Fruit fly (Drosophila melanogaster): ENCODE results near the gene Vha68-2.

Gene Vha68-2

dm6 chr2L:13004059-13004870 lies 30.1 kb downstream of the Vha68-2 start, which contains the start of the genes Vha68-1 and mTor (continued):
- TF ChIP-seq kni (GFP tag; optimal IDR thresholded peaks at IDR 0.05) (no peak), CG7357 (GFP tag; IDR thresholded peaks at IDR 0.05) (peak; percentile 97), tll (GFP tag; optimal IDR thresholded peaks at IDR 0.05) (no peak), hkb (optimal IDR thresholded peaks at IDR 0.05) (no peak), hkb (GFP tag; IDR thresholded peaks at IDR 0.05) (peak; percentile 48), crol (GFP tag; IDR thresholded peaks at IDR 0.05) (no peak), stc (GFP tag; IDR thresholded peaks at IDR 0.05) (no peak), CG12391 (tag; optimal IDR thresholded peaks at IDR 0.05) (peak; percentile 88), CG1647 (GFP tag; optimal IDR thresholded peaks at IDR 0.05) (peak; percentile 50), ssp (GFP tag; IDR thresholded peaks at IDR 0.05) (peak; percentile 99), pan (optimal IDR thresholded peaks at IDR 0.05) (no peak), pan (GFP tag; optimal IDR thresholded peaks at IDR 0.05 in 1 of 2, IDR thresholded peaks at IDR 0.05 in 1 of 2) (peak in 1 of 2 experiments; percentile 80), CG12104 (GFP tag; optimal IDR thresholded peaks at IDR 0.05) (peak; percentile 50), CG31388 (GFP tag; optimal IDR thresholded peaks at IDR 0.05) (peak; percentile 28), CG1832 (GFP tag; optimal IDR thresholded peaks at IDR 0.05) (no peak), Awh (GFP tag; IDR thresholded peaks at IDR 0.05) (0 out of 2 replicates have a peak, but pooled peaks have one; percentile 48), seq (GFP tag; IDR thresholded peaks at IDR 0.05) (0 out of 2 replicates have a peak, but pooled peaks have one; percentile 45), onecut (GFP tag; IDR thresholded peaks at IDR 0.05) (no peak; the same call in 1 of the 2 replicates), CG9215 (GFP tag; IDR thresholded peaks at IDR 0.05) (peak; percentile 84), bsh (GFP tag; optimal IDR thresholded peaks at IDR 0.05) (peak in 1 of 2 experiments; percentile 72), ftz-f1 (GFP tag; optimal IDR thresholded peaks at IDR 0.05) (no peak), CG10274 (GFP tag; optimal IDR thresholded peaks at IDR 0.05) (no peak), fru (optimal IDR thresholded peaks at IDR 0.05) (no peak), cad (GFP tag; optimal IDR thresholded peaks at IDR 0.05) (no peak), B-H1 (GFP tag; IDR thresholded peaks at IDR 0.05) (peak; percentile 68), salm (tag; optimal IDR thresholded peaks at IDR 0.05) (no peak), p53 (GFP tag; optimal IDR thresholded peaks at IDR 0.05) (peak; percentile 36), Vsx1 (GFP tag; optimal IDR thresholded peaks at IDR 0.05) (no peak), CG31224 (GFP tag; IDR thresholded peaks at IDR 0.05) (peak; percentile 73), Adf1 (GFP tag; IDR thresholded peaks at IDR 0.05) (peak; percentile 54), CG7839 (tag; optimal IDR thresholded peaks at IDR 0.05) (no peak), Opbp (GFP tag; IDR thresholded peaks at IDR 0.05; ENCODE audit: partially characterized antibody) (peak; percentile 82), CG42726 (GFP tag; IDR thresholded peaks at IDR 0.05; ENCODE audit: partially characterized antibody) (peak; percentile 83), Mrtf (GFP tag; IDR thresholded peaks at IDR 0.05) (peak; percentile 67; the same call in 1 of the 3 replicates), zen2 (GFP tag; IDR thresholded peaks at IDR 0.05; ENCODE audit: partially characterized antibody) (no peak; the same call in 2 of the 3 replicates), B-H2 (GFP tag; optimal IDR thresholded peaks at IDR 0.05) (no peak), CG17912 (GFP tag; optimal IDR thresholded peaks at IDR 0.05) (no peak), Hr3 (GFP tag; optimal IDR thresholded peaks at IDR 0.05) (peak; percentile 84), Nf-YA (GFP tag; IDR thresholded peaks at IDR 0.05) (no peak), br (optimal IDR thresholded peaks at IDR 0.05) (no peak), crc (GFP tag; optimal IDR thresholded peaks at IDR 0.05) (peak; percentile 51), CG12155 (GFP tag; optimal IDR thresholded peaks at IDR 0.05) (peak; percentile 80), CG34224 (GFP tag; IDR thresholded peaks at IDR 0.05; ENCODE audit: partially characterized antibody) (peak; percentile 71), NFAT (GFP tag; IDR thresholded peaks at IDR 0.05) (peak; percentile 88), slp2 (GFP tag; optimal IDR thresholded peaks at IDR 0.05) (peak; percentile 78), slbo (GFP tag; IDR thresholded peaks at IDR 0.05) (peak; percentile 92), CG6765 (GFP tag; optimal IDR thresholded peaks at IDR 0.05) (peak; percentile 50), crp (GFP tag; optimal IDR thresholded peaks at IDR 0.05) (peak in 1 of 2 experiments; percentile 36), CG3065 (GFP tag; optimal IDR thresholded peaks at IDR 0.05) (peak; percentile 32), nom (GFP tag; optimal IDR thresholded peaks at IDR 0.05) (no peak)

All from whole organism, embryonic.